Fruit fly (Drosophila melanogaster) whole organism, wandering third instar larva: ENCODE data around the gene mew.
"Not testable (repeated sequence)": the region's sequence is repeated elsewhere in the genome, so short reads cannot be mapped to it uniquely, and the experiment has no call there.

ENCODE experiments used
- CG9705 ChIP-seq: fragments of 200-800 bp; sonication (Bioruptor generic); optimal IDR thresholded peaks from 2 replicates; lab custom pipeline; 2018; ENCODE audit warnings: missing biosample characterization, mild to moderate bottlenecking, missing genetic modification characterization
- CrebA ChIP-seq: fragments of 200-800 bp; sonication (Bioruptor generic); optimal IDR thresholded peaks from 2 replicates; lab custom pipeline; 2016; ENCODE audit warnings: missing biosample characterization, mild to moderate bottlenecking, missing genetic modification characterization, borderline replicate concordance
- Dif ChIP-seq: fragments of 200-275, 200-300 bp; sonication (Bioruptor generic); optimal IDR thresholded peaks from 2 replicates; lab custom pipeline; 2018; ENCODE audit warnings: missing biosample characterization, missing genetic modification characterization; ENCODE audit not compliant: partially characterized antibody
- GATAd ChIP-seq: sonication (Bioruptor generic); optimal IDR thresholded peaks from 2 replicates; lab custom pipeline; 2016; ENCODE audit warnings: missing biosample characterization, missing genetic modification characterization
- Jra ChIP-seq: sonication (Bioruptor generic); optimal IDR thresholded peaks from 2 replicates; lab custom pipeline; 2016; ENCODE audit warnings: missing biosample characterization, missing genetic modification characterization
- OdsH ChIP-seq: fragments of 200-800 bp; sonication (Bioruptor generic); optimal IDR thresholded peaks from 2 replicates; lab custom pipeline; 2016; ENCODE audit warnings: missing biosample characterization, mild to moderate bottlenecking, missing genetic modification characterization
- br ChIP-seq: fragments of 200-800 bp; sonication (Bioruptor generic); optimal IDR thresholded peaks from 2 replicates; lab custom pipeline; 2016; ENCODE audit warnings: missing biosample characterization, missing genetic modification characterization
- lola ChIP-seq: fragments of >200 bp; optimal IDR thresholded peaks from 2 replicates; lab custom pipeline; 2017; ENCODE audit warnings: missing biosample characterization, missing genetic modification characterization

mew gene

DNA sequence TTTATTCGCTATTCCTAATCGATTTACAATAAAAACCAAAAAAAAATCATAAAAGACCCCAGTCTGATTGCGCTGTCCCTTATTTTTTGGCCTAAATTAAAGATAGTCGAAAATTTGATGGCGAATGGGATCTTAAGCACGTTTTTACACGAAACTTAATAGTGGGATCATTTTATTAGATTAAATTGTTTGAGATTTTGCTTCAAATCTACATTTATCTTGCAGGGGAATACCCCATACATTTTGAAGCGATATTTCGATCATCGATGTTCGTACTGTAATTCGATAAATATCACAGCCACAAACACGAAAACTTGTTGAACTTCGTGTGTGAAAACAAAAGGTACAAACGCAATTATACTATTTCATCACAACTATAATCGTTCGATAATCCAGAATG lies 74.1 kb downstream of the mew start, which contains the start of gene CG32641:
Gene CG32641 (plus strand): TSS at position 301 of the 400 bp plus-strand sequence.
- TF ChIP-seq Jra (GFP tag; lab: Kevin White, UChicago); CrebA (GFP tag; lab: Kevin White, UChicago); OdsH: not testable (repeated sequence)

DNA sequence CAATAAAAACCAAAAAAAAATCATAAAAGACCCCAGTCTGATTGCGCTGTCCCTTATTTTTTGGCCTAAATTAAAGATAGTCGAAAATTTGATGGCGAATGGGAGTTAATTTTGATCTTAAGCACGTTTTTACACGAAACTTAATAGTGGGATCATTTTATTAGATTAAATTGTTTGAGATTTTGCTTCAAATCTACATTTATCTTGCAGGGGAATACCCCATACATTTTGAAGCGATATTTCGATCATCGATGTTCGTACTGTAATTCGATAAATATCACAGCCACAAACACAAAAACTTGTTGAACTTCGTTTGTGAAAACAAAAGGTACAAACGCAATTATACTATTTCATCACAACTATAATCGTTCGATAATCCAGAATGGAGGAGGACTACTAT lies 80.6 kb downstream of the mew start, which contains the start of gene CG32640:
Gene CG32640 (plus strand): TSS at position 286 of the 400 bp plus-strand sequence.
- TF ChIP-seq CG9705 (GFP tag; lab: Kevin White, UChicago); Dif; br (GFP tag; lab: Kevin White, UChicago): not testable (repeated sequence)

DNA sequence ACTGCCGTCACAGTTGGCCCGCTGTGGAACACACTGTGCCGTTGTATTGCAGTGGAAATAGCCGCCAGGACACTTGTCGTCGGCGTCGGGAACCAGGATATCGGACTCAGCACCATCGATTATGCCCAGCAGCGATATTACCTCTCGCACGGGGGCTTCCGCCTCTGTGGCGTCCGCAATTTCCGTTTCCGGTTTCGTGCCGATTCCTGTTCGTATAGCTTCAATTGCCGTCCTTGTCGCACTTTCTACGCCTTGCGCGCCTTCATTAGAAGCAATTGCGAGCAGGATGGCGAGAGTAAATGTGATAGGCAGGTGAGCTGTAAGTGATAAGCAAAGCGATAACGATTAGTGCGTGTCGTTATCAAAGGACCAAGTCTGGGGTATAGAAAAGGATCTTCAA lies 85.4 kb downstream of the mew start:
- TF ChIP-seq lola (no peak), GATAd (GFP tag; lab: Kevin White, UChicago) (no peak)
